Fruit fly (Drosophila melanogaster) whole organism, wandering third instar larva: Measurements from ENCODE around the gene CG17375.

Source experiments
- Abd-B ChIP-seq: fragments of >200 bp; optimal IDR thresholded peaks from 2 replicates; lab custom pipeline; 2017; ENCODE audit warnings: missing biosample characterization, missing genetic modification characterization
- CG32264 ChIP-seq: fragments of 200-800 bp; sonication (Bioruptor generic); optimal IDR thresholded peaks from 2 replicates; lab custom pipeline; 2016; ENCODE audit warnings: missing biosample characterization, missing genetic modification characterization
- CG9705 ChIP-seq: fragments of 200-800 bp; sonication (Bioruptor generic); optimal IDR thresholded peaks from 2 replicates; lab custom pipeline; 2018; ENCODE audit warnings: missing biosample characterization, mild to moderate bottlenecking, missing genetic modification characterization
- CrebA ChIP-seq: fragments of 200-800 bp; sonication (Bioruptor generic); optimal IDR thresholded peaks from 2 replicates; lab custom pipeline; 2016; ENCODE audit warnings: missing biosample characterization, mild to moderate bottlenecking, missing genetic modification characterization, borderline replicate concordance
- Dfd ChIP-seq: fragments of >200 bp; optimal IDR thresholded peaks from 2 replicates; lab custom pipeline; 2017; ENCODE audit warnings: missing biosample characterization, missing genetic modification characterization
- Dif ChIP-seq: fragments of 200-275, 200-300 bp; sonication (Bioruptor generic); optimal IDR thresholded peaks from 2 replicates; lab custom pipeline; 2018; ENCODE audit warnings: missing biosample characterization, missing genetic modification characterization; ENCODE audit not compliant: partially characterized antibody
- GATAd ChIP-seq: sonication (Bioruptor generic); optimal IDR thresholded peaks from 2 replicates; lab custom pipeline; 2016; ENCODE audit warnings: missing biosample characterization, missing genetic modification characterization
- HLH106 ChIP-seq: fragments of 200-800 bp; optimal IDR thresholded peaks from 3 replicates; lab custom pipeline; 2019; ENCODE audit warnings: missing biosample characterization, mild to moderate bottlenecking, missing genetic modification characterization, moderate library complexity
- Hnf4 ChIP-seq: fragments of 200-800 bp; sonication (Bioruptor generic); optimal IDR thresholded peaks from 2 replicates; lab custom pipeline; 2016; ENCODE audit warnings: missing biosample characterization, mild to moderate bottlenecking, missing genetic modification characterization
- Hr78 ChIP-seq: fragments of >200 bp; optimal IDR thresholded peaks from 2 replicates; lab custom pipeline; 2017; ENCODE audit warnings: missing biosample characterization, missing genetic modification characterization
- Hr83 ChIP-seq: fragments of 200-300 bp; sonication (Bioruptor generic); optimal IDR thresholded peaks from 2 replicates; lab custom pipeline; 2016; ENCODE audit warnings: missing biosample characterization, mild to moderate bottlenecking, missing genetic modification characterization, moderate library complexity; ENCODE audit not compliant: poor library complexity, severe bottlenecking
- Jra ChIP-seq: sonication (Bioruptor generic); optimal IDR thresholded peaks from 2 replicates; lab custom pipeline; 2016; ENCODE audit warnings: missing biosample characterization, missing genetic modification characterization
- Mio ChIP-seq: sonication (Bioruptor generic); optimal IDR thresholded peaks from 2 replicates; lab custom pipeline; 2016; ENCODE audit warnings: missing biosample characterization, missing genetic modification characterization
- Myc ChIP-seq: fragments of >200 bp; optimal IDR thresholded peaks from 2 replicates; lab custom pipeline; 2017
- N ChIP-seq: fragments of >200 bp; optimal IDR thresholded peaks from 2 replicates; lab custom pipeline; 2018; ENCODE audit warnings: missing biosample characterization, missing external identifiers, missing genetic modification characterization
- Rel ChIP-seq, 2 experiments: fragments of 200-800 bp; sonication (Bioruptor generic) in 1 of 2; optimal IDR thresholded peaks; 2 replicates in 1 of 2; 3 replicates in 1 of 2; lab custom pipeline; 2016 to 2019; ENCODE audit warnings: mild to moderate bottlenecking in 2 of 2, missing biosample characterization in 2 of 2, missing genetic modification characterization in 2 of 2, moderate library complexity in 1 of 2
- Sp1 ChIP-seq: fragments of 200-800 bp; sonication (Bioruptor generic); optimal IDR thresholded peaks from 3 replicates; lab custom pipeline; 2019; ENCODE audit warnings: missing biosample characterization, mild to moderate bottlenecking, missing genetic modification characterization, moderate library complexity
- Vsx2 ChIP-seq: fragments of 200-300, 225-300 bp; sonication (Bioruptor generic); optimal IDR thresholded peaks from 2 replicates; lab custom pipeline; 2018; ENCODE audit warnings: missing biosample characterization, missing genetic modification characterization; ENCODE audit not compliant: partially characterized antibody
- br ChIP-seq: fragments of 200-800 bp; sonication (Bioruptor generic); optimal IDR thresholded peaks from 2 replicates; lab custom pipeline; 2016; ENCODE audit warnings: missing biosample characterization, missing genetic modification characterization
- brk ChIP-seq: fragments of 200-800 bp; sonication (Bioruptor generic); optimal IDR thresholded peaks from 2 replicates; lab custom pipeline; 2016; ENCODE audit warnings: missing biosample characterization, mild to moderate bottlenecking, missing genetic modification characterization
- dl ChIP-seq, 2 experiments: fragments of 175-275, 200-275 bp in 1 of 2; fragments of 200-275 bp in 1 of 2; sonication (Bioruptor generic); optimal IDR thresholded peaks; lab custom pipeline; 2018; ENCODE audit warnings: mild to moderate bottlenecking in 2 of 2, missing biosample characterization in 2 of 2, missing genetic modification characterization in 2 of 2, moderate library complexity in 2 of 2; ENCODE audit not compliant: partially characterized antibody in 2 of 2, insufficient read depth in 1 of 2
- dmrt93B ChIP-seq: fragments of 200-800 bp; sonication (Bioruptor generic); optimal IDR thresholded peaks from 2 replicates; lab custom pipeline; 2018; ENCODE audit warnings: missing biosample characterization, mild to moderate bottlenecking, missing genetic modification characterization
- dsf ChIP-seq: sonication (Bioruptor generic); optimal IDR thresholded peaks from 2 replicates; lab custom pipeline; 2016; ENCODE audit warnings: missing biosample characterization, missing genetic modification characterization, borderline replicate concordance
- ey ChIP-seq: fragments of 200-800 bp; sonication (Bioruptor generic); optimal IDR thresholded peaks from 2 replicates; lab custom pipeline; 2016; ENCODE audit warnings: missing biosample characterization, missing genetic modification characterization
- fru ChIP-seq: fragments of 200-800 bp; sonication (Bioruptor generic); optimal IDR thresholded peaks from 3 replicates; lab custom pipeline; 2016; ENCODE audit warnings: missing biosample characterization, mild to moderate bottlenecking, missing genetic modification characterization
- h ChIP-seq: fragments of 200-800 bp; sonication (Bioruptor generic); optimal IDR thresholded peaks from 3 replicates; lab custom pipeline; 2016; ENCODE audit warnings: missing biosample characterization, mild to moderate bottlenecking, missing genetic modification characterization
- jim ChIP-seq: fragments of 175-275, 200-325 bp; sonication (Bioruptor generic); optimal IDR thresholded peaks from 2 replicates; lab custom pipeline; 2016; ENCODE audit warnings: missing biosample characterization, mild to moderate bottlenecking, missing genetic modification characterization
- lola ChIP-seq: fragments of >200 bp; optimal IDR thresholded peaks from 2 replicates; lab custom pipeline; 2017; ENCODE audit warnings: missing biosample characterization, missing genetic modification characterization
- pan ChIP-seq: fragments of >200 bp; optimal IDR thresholded peaks from 2 replicates; lab custom pipeline; 2017
- psq ChIP-seq: fragments of 200-800 bp; sonication (Bioruptor generic); optimal IDR thresholded peaks from 3 replicates; lab custom pipeline; 2017; ENCODE audit warnings: missing biosample characterization, mild to moderate bottlenecking, missing genetic modification characterization, moderate library complexity
- rgr ChIP-seq: fragments of 200-800 bp; sonication (Bioruptor generic); optimal IDR thresholded peaks from 3 replicates; lab custom pipeline; 2016; ENCODE audit warnings: missing biosample characterization, mild to moderate bottlenecking, missing genetic modification characterization
- sage ChIP-seq: fragments of 200-800 bp; sonication (Bioruptor generic); optimal IDR thresholded peaks from 2 replicates; lab custom pipeline; 2016; ENCODE audit warnings: missing biosample characterization, mild to moderate bottlenecking, missing genetic modification characterization
- sv ChIP-seq: fragments of 200-800 bp; sonication (Bioruptor generic); optimal IDR thresholded peaks from 3 replicates; lab custom pipeline; 2016; ENCODE audit warnings: missing biosample characterization, missing genetic modification characterization
- tai ChIP-seq: sonication (Bioruptor generic); optimal IDR thresholded peaks from 2 replicates; lab custom pipeline; 2016; ENCODE audit warnings: missing biosample characterization, missing genetic modification characterization
- usp ChIP-seq: fragments of >200 bp; optimal IDR thresholded peaks from 2 replicates; lab custom pipeline; 2017; ENCODE audit warnings: missing biosample characterization, missing genetic modification characterization

The CG17375 gene

dm6 chr2L:6800794-6801193 lies 4.8 kb downstream of the CG17375 start, which contains the start of gene CG17376:
TSS of gene CG17376 (minus strand) at chr2L:6800894.
- TF ChIP-seq h (no peak), sv (no peak), CG32264 (no peak), HLH106 (no peak), brk (no peak), Mio (GFP tag; lab: Kevin White, UChicago) (no peak), Rel (GFP tag; optimal IDR thresholded peaks at IDR 0.05; lab: Kevin White, UChicago) (no peak), Rel (tag; optimal IDR thresholded peaks at IDR 0.05; lab: Kevin White, UChicago) (no peak), tai (no peak), Sp1 (no peak), dl (GFP tag; optimal IDR thresholded peaks at IDR 0.05; lab: Kevin White, UChicago; ENCODE audit: insufficient read depth in 1 of 2, partially characterized antibody in 2 of 2) (no peak), pan (lab: Kevin White, UChicago) (no peak), br (no peak)

dm6 chr2L:6799551-6799950 lies 6.0 kb downstream of the CG17375 start:
- TF ChIP-seq Mio (GFP tag; lab: Kevin White, UChicago) (no peak), dsf (GFP tag; lab: Kevin White, UChicago) (no peak), pan (lab: Kevin White, UChicago) (no peak), Hnf4 (GFP tag; lab: Kevin White, UChicago) (no peak), sv (no peak), Hr83 (no peak), Hr78 (GFP tag; lab: Kevin White, UChicago) (no peak), psq (GFP tag; lab: Kevin White, UChicago) (no peak), Dfd (GFP tag; lab: Kevin White, UChicago) (no peak), Vsx2 (GFP tag; lab: Kevin White, UChicago) (no peak), jim (GFP tag; lab: Kevin White, UChicago) (no peak), brk (no peak), ey (GFP tag; lab: Kevin White, UChicago) (no peak), tai (no peak), h (no peak), lola (GFP tag; lab: Kevin White, UChicago) (no peak), usp (no peak), CrebA (GFP tag; lab: Kevin White, UChicago) (no peak), GATAd (GFP tag; lab: Kevin White, UChicago) (no peak), dmrt93B (GFP tag; lab: Kevin White, UChicago) (no peak)

- no peak for TF ChIP-seq Myc (lab: Kevin White, UChicago)
- no peak for TF ChIP-seq brk
- TF ChIP-seq rgr (GFP tag; lab: Kevin White, UChicago): no peak
- TF ChIP-seq br: no peak
- no peak for TF ChIP-seq HLH106
- TF ChIP-seq Sp1: no peak
- TF ChIP-seq usp: no peak
- TF ChIP-seq CG9705 (GFP tag; lab: Kevin White, UChicago): no peak
- no peak for TF ChIP-seq Dif (GFP tag; lab: Kevin White, UChicago)
- TF ChIP-seq tai: no peak
- TF ChIP-seq sage (GFP tag; lab: Kevin White, UChicago): no peak
- TF ChIP-seq Dfd (GFP tag; lab: Kevin White, UChicago): no peak
- no peak for TF ChIP-seq dl (GFP tag; optimal IDR thresholded peaks at IDR 0.05; lab: Kevin White, UChicago; ENCODE audit: insufficient read depth in 1 of 2, partially characterized antibody in 2 of 2)
- no peak for TF ChIP-seq Jra (GFP tag; lab: Kevin White, UChicago)
Observed at dm6 chr2L:6798762-6799246, 6.8 kb downstream of the CG17375 start, which contains the start of the genes nrv2 and CG43610. TSS of gene nrv2 (minus strand) at chr2L:6798862. TSS of gene CG43610 (plus strand) at chr2L:6799196.

- TF ChIP-seq rgr (GFP tag; lab: Kevin White, UChicago) (peak; percentile 8), Hnf4 (GFP tag; lab: Kevin White, UChicago) (peak; percentile 24), CrebA (GFP tag; lab: Kevin White, UChicago) (no peak), HLH106 (peak; percentile 18), h (peak; percentile 16), Abd-B (GFP tag; lab: Kevin White, UChicago) (no peak), fru (GFP tag; lab: Kevin White, UChicago) (peak; percentile 10), ey (GFP tag; lab: Kevin White, UChicago) (peak; percentile 2), Hr83 (peak; percentile 6), jim (GFP tag; lab: Kevin White, UChicago) (no peak), Myc (lab: Kevin White, UChicago) (peak; percentile 85), Dif (GFP tag; lab: Kevin White, UChicago) (no peak), br (peak; percentile 20), N (GFP tag; lab: Kevin White, UChicago) (no peak), tai (peak; percentile 19), sv (peak; percentile 38), sage (GFP tag; lab: Kevin White, UChicago) (peak; percentile 35)
Observed at dm6 chr2L:6797408-6797807, 8.2 kb downstream of the CG17375 start.
